Fruit fly (Drosophila melanogaster): Measurements from ENCODE around the gene CG17261.

dm6 chr2L:3037153-3037579, 5.2 kb upstream of the CG17261 start, which contains the start of the genes CG17260 and SerRS:
- TF ChIP-seq h (optimal IDR thresholded peaks at IDR 0.05) (no peak), psq (optimal IDR thresholded peaks at IDR 0.05) (no peak), Sin3A (optimal IDR thresholded peaks at IDR 0.05) (no peak)

All from Kc167 (cell line).